Fruit fly (Drosophila melanogaster) whole organism, embryonic: ENCODE data around the gene CG5674.
A peak's percentile ranks its signal among the peaks of the same experiment; 100 is the strongest.

ENCODE experiments used
- Adf1 ChIP-seq: fragments of 200-800 bp; sonication (Bioruptor generic); IDR thresholded peaks from 2 replicates; pipeline ENCODE4 v1.3.6; 2022; ENCODE audit warnings: missing biosample characterization, missing genetic modification characterization
- Asciz ChIP-seq: fragments of 200-800 bp; sonication (Bioruptor generic); optimal IDR thresholded peaks from 2 replicates; lab custom pipeline; 2017; ENCODE audit warnings: missing biosample characterization, mild to moderate bottlenecking, missing genetic modification characterization, missing genetic modification reagents
- CG1024 ChIP-seq: fragments of 200-800 bp; sonication (Bioruptor generic); IDR thresholded peaks from 2 replicates; pipeline ENCODE4 v1.3.6; 2022; ENCODE audit warnings: missing biosample characterization, missing genetic modification characterization
- CG10979 ChIP-seq: fragments of 200-800 bp; sonication (Bioruptor generic); optimal IDR thresholded peaks from 2 replicates; lab custom pipeline; 2018; ENCODE audit warnings: missing biosample characterization, mild to moderate bottlenecking, missing genetic modification characterization, moderate library complexity
- CG14014 ChIP-seq: fragments of 200-800 bp; sonication (Bioruptor generic); IDR thresholded peaks from 2 replicates; pipeline ENCODE4 v1.3.6; 2022; ENCODE audit warnings: missing biosample characterization, missing genetic modification characterization
- CG14860 ChIP-seq: fragments of 200-800 bp; sonication (Bioruptor generic); IDR thresholded peaks from 3 replicates; pipeline ENCODE4 v1.3.6; 2022; ENCODE audit warnings: missing biosample characterization, missing genetic modification characterization; ENCODE audit not compliant: partially characterized antibody
- CG15011 ChIP-seq: fragments of 200-800 bp; sonication (Bioruptor generic); optimal IDR thresholded peaks from 3 replicates; lab custom pipeline; 2018; ENCODE audit warnings: missing biosample characterization, mild to moderate bottlenecking, missing genetic modification characterization
- CG1529 ChIP-seq: fragments of 200-800 bp; sonication (Bioruptor generic); optimal IDR thresholded peaks from 3 replicates; lab custom pipeline; 2018; ENCODE audit warnings: missing biosample characterization, missing genetic modification characterization
- CG17328 ChIP-seq: fragments of 200-800 bp; sonication (Bioruptor generic); IDR thresholded peaks from 2 replicates; pipeline ENCODE4 v1.3.6; 2022; ENCODE audit warnings: missing biosample characterization, missing genetic modification characterization
- CG17802 ChIP-seq: fragments of 200-800 bp; sonication (Bioruptor generic); optimal IDR thresholded peaks from 2 replicates; lab custom pipeline; 2018; ENCODE audit warnings: missing biosample characterization, mild to moderate bottlenecking, missing genetic modification characterization, moderate library complexity
- CG31224 ChIP-seq: fragments of 200-800 bp; sonication (Bioruptor generic); IDR thresholded peaks from 2 replicates; pipeline ENCODE4 v1.3.6; 2022; ENCODE audit warnings: missing biosample characterization, missing genetic modification characterization
- CG8388 ChIP-seq: fragments of 200-800 bp; sonication (Bioruptor generic); optimal IDR thresholded peaks from 2 replicates; lab custom pipeline; 2019; ENCODE audit warnings: missing biosample characterization, mild to moderate bottlenecking, missing genetic modification characterization, moderate library complexity
- CG8478 ChIP-seq: fragments of >200 bp; optimal IDR thresholded peaks from 2 replicates; lab custom pipeline; 2018
- CTCF ChIP-seq: fragments of 200-800 bp; sonication (Bioruptor generic); optimal IDR thresholded peaks from 2 replicates; lab custom pipeline; 2017; ENCODE audit warnings: missing biosample characterization, mild to moderate bottlenecking, missing genetic modification characterization, moderate library complexity
- Doc3 ChIP-seq: fragments of 200-800 bp; sonication (Bioruptor generic); IDR thresholded peaks from 3 replicates; pipeline ENCODE4 v1.3.6; 2022; ENCODE audit warnings: missing biosample characterization, missing genetic modification characterization; ENCODE audit not compliant: partially characterized antibody
- E2f1 ChIP-seq: fragments of 200-800 bp; sonication (Bioruptor generic); IDR thresholded peaks from 2 replicates; pipeline ENCODE4 v1.3.6; 2022; ENCODE audit warnings: missing biosample characterization, missing genetic modification characterization
- Ets65A ChIP-seq: fragments of 200-800 bp; sonication (Bioruptor generic); peaks from one replicate; lab custom pipeline; 2016; ENCODE audit warnings: missing biosample characterization, missing genetic modification characterization
- Gug ChIP-seq: fragments of 200-800 bp; sonication (Bioruptor generic); IDR thresholded peaks from 4 replicates; pipeline ENCODE4 v1.3.6; 2022; ENCODE audit warnings: missing biosample characterization, missing genetic modification characterization
- HHEX ChIP-seq: fragments of 200-800 bp; sonication (Bioruptor generic); optimal IDR thresholded peaks from 3 replicates; lab custom pipeline; 2017; ENCODE audit warnings: missing biosample characterization, mild to moderate bottlenecking, missing genetic modification characterization, missing genetic modification reagents
- Hmr ChIP-seq: fragments of 200-800 bp; sonication (Bioruptor generic); optimal IDR thresholded peaks from 3 replicates; lab custom pipeline; 2017; ENCODE audit warnings: mild to moderate bottlenecking, missing biosample characterization, missing genetic modification reagents, missing genetic modification characterization
- Kr ChIP-seq: fragments of 200-800 bp; sonication (Bioruptor generic); optimal IDR thresholded peaks from 2 replicates; lab custom pipeline; 2017; ENCODE audit warnings: missing biosample characterization, mild to moderate bottlenecking, missing genetic modification characterization
- Mad ChIP-seq: fragments of 200-800 bp; sonication (Bioruptor generic); optimal IDR thresholded peaks from 2 replicates; lab custom pipeline; 2016; ENCODE audit warnings: missing biosample characterization, missing genetic modification characterization
- Mrtf ChIP-seq: fragments of 200-800 bp; sonication (Bioruptor generic); IDR thresholded peaks from 3 replicates; pipeline ENCODE4 v1.3.6; 2022; ENCODE audit warnings: missing biosample characterization, missing genetic modification characterization
- Optix ChIP-seq: fragments of 200-800 bp; sonication (Bioruptor generic); IDR thresholded peaks from 3 replicates; pipeline ENCODE4 v1.3.6; 2022; ENCODE audit warnings: missing biosample characterization, missing genetic modification characterization
- Pdp1 ChIP-seq, 2 experiments: fragments of 200-800 bp; sonication (Bioruptor generic); optimal IDR thresholded peaks; 3 replicates each; lab custom pipeline; 2016; ENCODE audit warnings: missing biosample characterization in 2 of 2, missing genetic modification characterization in 2 of 2, mild to moderate bottlenecking in 1 of 2, moderate library complexity in 1 of 2
- cato ChIP-seq: fragments of 200-800 bp; sonication (Bioruptor generic); optimal IDR thresholded peaks from 2 replicates; lab custom pipeline; 2016; ENCODE audit warnings: missing biosample characterization, missing genetic modification characterization, borderline replicate concordance
- corto ChIP-seq: fragments of 200-800 bp; sonication (Bioruptor generic); optimal IDR thresholded peaks from 2 replicates; lab custom pipeline; 2016; ENCODE audit warnings: missing biosample characterization, mild to moderate bottlenecking, missing genetic modification characterization, moderate library complexity
- crol ChIP-seq: fragments of 200-800 bp; sonication (Bioruptor generic); IDR thresholded peaks from 2 replicates; pipeline ENCODE4 v1.3.6; 2022; ENCODE audit warnings: missing biosample characterization, missing genetic modification characterization
- fd102C ChIP-seq: fragments of 200-800 bp; sonication (Bioruptor generic); optimal IDR thresholded peaks from 2 replicates; lab custom pipeline; 2018; ENCODE audit warnings: missing biosample characterization, mild to moderate bottlenecking, missing genetic modification characterization, moderate library complexity
- grau ChIP-seq: fragments of 200-800 bp; optimal IDR thresholded peaks from 3 replicates; lab custom pipeline; 2019; ENCODE audit warnings: missing biosample characterization, mild to moderate bottlenecking, missing genetic modification characterization, moderate library complexity
- hkb ChIP-seq, 2 experiments: fragments of 200-800 bp in 1 of 2; fragments of >200 bp in 1 of 2; sonication (Bioruptor generic) in 1 of 2; IDR thresholded peaks in 1 of 2; optimal IDR thresholded peaks in 1 of 2; 2 replicates each; pipeline versions ENCODE4 v1.3.6 to Lab custom; 2017 to 2022; ENCODE audit warnings: missing biosample characterization in 1 of 2, missing genetic modification characterization in 1 of 2
- hth ChIP-seq: fragments of >200 bp; optimal IDR thresholded peaks from 2 replicates; lab custom pipeline; 2017; ENCODE audit warnings: inconsistent platforms
- kah ChIP-seq: fragments of 200-800 bp; sonication (Bioruptor generic); optimal IDR thresholded peaks from 2 replicates; lab custom pipeline; 2018; ENCODE audit warnings: missing biosample characterization, mild to moderate bottlenecking, missing genetic modification characterization
- mirr ChIP-seq: fragments of 200-800 bp; sonication (Bioruptor generic); optimal IDR thresholded peaks from 3 replicates; lab custom pipeline; 2018; ENCODE audit warnings: missing biosample characterization, mild to moderate bottlenecking, missing genetic modification characterization
- pnt ChIP-seq: fragments of 200-800 bp; sonication (Bioruptor generic); optimal IDR thresholded peaks from 3 replicates; lab custom pipeline; 2016; ENCODE audit warnings: missing biosample characterization, missing genetic modification characterization
- sd ChIP-seq: fragments of 200-800 bp; sonication (Bioruptor generic); optimal IDR thresholded peaks from 3 replicates; lab custom pipeline; 2018; ENCODE audit warnings: missing biosample characterization, mild to moderate bottlenecking, missing genetic modification characterization, moderate library complexity
- sens ChIP-seq: fragments of 200-800 bp; sonication (Bioruptor generic); peaks from one replicate; lab custom pipeline; 2016; ENCODE audit warnings: missing biosample characterization, missing genetic modification characterization
- slbo ChIP-seq: fragments of 200-800 bp; sonication (Bioruptor generic); IDR thresholded peaks from 2 replicates; pipeline ENCODE4 v1.3.6; 2022; ENCODE audit warnings: missing biosample characterization, missing genetic modification characterization
- zfh2 ChIP-seq: fragments of 200-800 bp; sonication (Bioruptor generic); optimal IDR thresholded peaks from 2 replicates; lab custom pipeline; 2016; ENCODE audit warnings: missing biosample characterization, missing genetic modification characterization

Gene CG5674

DNA sequence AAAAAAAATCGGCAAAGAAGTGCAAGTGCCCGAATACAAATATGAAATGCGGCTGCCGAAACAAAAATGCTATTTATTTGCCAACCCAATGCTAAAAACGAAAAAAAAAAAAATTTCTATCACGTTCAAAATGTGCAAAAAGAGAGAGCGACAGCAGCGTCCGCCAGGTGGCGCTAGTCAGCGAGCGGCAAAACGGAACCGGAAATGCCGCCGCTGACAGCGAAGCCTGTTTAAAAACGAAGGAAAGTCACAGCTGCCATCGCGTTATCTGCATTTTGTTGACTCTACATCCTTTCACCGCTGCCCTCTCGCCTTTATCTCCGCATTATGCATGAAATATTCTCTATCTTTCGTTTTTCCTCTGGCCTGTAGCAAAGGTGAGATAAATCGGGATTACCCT, 3.0 kb upstream of the CG5674 start (continued):
- TF ChIP-seq CG1529 (no peak), CG8388 (GFP tag; lab: Kevin White, UChicago) (no peak), slbo (no peak), Kr (GFP tag; lab: Kevin White, UChicago) (no peak), grau (tag; lab: Kevin White, UChicago) (no peak), cato (GFP tag; lab: Kevin White, UChicago) (no peak)

DNA sequence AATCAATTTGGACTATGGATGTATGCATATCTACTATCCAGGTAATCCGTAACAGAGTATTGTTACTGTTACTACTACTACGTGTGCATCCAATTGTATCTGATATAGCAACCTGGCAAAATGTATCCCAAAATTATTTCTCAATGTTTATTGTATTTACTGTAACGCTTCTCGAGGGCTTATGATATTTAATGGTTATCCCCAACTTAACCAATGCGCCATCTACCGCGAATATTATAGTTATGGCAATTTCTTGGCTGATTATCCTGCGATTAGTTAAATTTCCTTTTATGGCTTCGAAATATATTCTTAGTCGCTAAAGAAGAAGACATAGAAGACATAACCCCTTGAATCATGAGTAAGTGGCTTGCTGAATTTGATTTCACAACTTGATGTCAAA, 531 bp downstream of the CG5674 start:
- TF ChIP-seq CG10979 (tag; lab: Kevin White, UChicago) (peak; percentile 64), CTCF (peak; percentile 75), Adf1 (GFP tag; lab: Robert Waterston, UW) (no peak), Optix (GFP tag; lab: Robert Waterston, UW) (no peak)

DNA sequence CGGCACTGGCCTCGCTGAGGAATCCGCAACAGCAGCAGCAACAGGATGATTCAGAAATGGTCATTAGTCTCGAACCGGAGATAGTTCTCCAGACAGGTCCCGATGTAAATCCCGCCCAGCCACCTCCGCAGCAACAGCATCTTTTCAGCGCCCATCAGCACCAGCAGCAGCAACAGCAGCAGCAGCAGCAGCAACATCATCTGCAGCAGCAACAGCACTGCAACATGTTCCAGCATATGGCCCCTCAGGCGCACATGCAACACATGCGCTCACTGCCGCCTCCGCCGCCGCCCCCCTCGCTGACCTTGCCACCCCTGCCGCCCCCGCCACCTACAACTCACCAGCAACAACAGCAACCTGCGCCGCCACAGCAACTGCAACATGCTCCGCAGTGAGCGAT, 9.8 kb downstream of the CG5674 start:
- TF ChIP-seq CG1529 = no peak
- no peak for TF ChIP-seq fd102C (GFP tag; lab: Kevin White, UChicago)
- TF ChIP-seq Pdp1 (GFP tag; optimal IDR thresholded peaks at IDR 0.05; lab: Kevin White, UChicago) = no peak
- TF ChIP-seq CG15011 (GFP tag; lab: Kevin White, UChicago) = no peak
- no peak for TF ChIP-seq HHEX
- no peak for TF ChIP-seq Doc3 (GFP tag; lab: Robert Waterston, UW)
- TF ChIP-seq pnt = no peak
- peak; percentile 35; the same call in 1 of the 2 replicates for TF ChIP-seq crol (GFP tag; lab: Robert Waterston, UW)
- TF ChIP-seq E2f1 = no peak
- TF ChIP-seq corto (GFP tag; lab: Kevin White, UChicago) = no peak
- TF ChIP-seq Mrtf (GFP tag; lab: Robert Waterston, UW) = 0 out of 3 replicates have a peak, but pooled peaks have one; percentile 25

DNA sequence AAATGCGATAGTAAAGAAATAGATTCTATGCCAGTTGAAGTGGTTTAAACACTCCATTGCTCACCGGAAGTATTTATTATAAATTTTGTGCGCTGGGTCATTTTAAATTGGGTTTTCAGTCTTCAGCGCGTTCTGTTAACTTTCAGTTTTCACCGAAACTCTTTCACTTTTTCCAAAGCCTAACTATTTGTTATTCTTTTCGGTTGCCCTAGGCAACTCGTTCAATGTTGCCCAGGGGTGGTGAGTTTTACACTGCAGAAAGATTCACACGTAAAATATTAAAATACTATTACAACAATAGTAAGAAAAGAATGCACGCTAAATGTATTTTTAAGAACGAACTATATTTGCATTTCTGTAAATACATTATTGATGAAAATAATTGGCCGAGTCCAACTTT, 19.2 kb downstream of the CG5674 start, which contains the start of gene btv:
TSS of gene btv (minus strand) at position 101 of the 400 bp plus-strand sequence.
- TF ChIP-seq sens (peak; percentile 56), Mad (GFP tag; lab: Kevin White, UChicago) (no peak), CG1024 (no peak)
- TF ChIP-seq, all 482 proteins: peak for 1

DNA sequence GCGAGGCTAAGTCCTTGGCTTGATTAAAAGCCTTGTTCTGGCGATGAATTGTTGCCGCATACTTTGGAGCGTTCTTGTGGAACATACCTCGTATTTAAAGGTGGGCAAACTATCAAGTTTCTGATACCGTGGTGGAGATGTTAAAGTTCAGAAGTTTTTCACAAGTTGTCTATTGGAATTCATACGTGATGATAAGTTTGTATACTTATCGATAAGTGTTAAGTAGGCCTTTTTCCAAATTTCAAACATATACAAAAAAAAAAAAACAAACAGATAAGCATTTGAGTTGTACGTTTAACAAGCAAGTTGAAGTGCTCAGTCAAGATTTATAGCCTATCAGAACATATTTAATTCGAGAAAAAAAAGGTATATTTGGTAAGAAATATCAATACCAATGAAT, 22.9 kb downstream of the CG5674 start, which contains the start of gene CG5681:
TSS of gene CG5681 (plus strand) at position 301 of the 400 bp plus-strand sequence.
- TF ChIP-seq CG17328 = no peak
- TF ChIP-seq Ets65A (GFP tag; lab: Kevin White, UChicago) = peak; percentile 79

DNA sequence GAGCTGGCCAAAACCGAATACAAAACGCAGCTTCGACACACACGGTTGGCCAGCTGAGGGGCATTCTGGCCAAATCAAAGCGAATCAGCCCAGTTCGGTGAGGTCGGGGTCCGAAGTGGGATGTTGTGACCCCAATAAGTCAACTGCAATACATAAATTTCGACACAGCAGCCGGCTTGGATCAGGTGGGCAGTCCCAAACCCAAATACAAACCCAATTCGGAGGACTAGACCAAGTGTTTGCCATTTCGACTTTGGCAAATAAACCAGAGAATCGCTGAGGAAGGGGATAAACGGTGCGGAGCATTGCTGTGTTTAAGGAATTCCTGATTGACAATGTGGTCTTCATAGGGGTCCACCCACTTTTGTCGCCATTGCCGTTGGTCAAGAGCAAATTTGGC, 25.8 kb downstream of the CG5674 start:
- no peak for TF ChIP-seq CG14014 (GFP tag; lab: Robert Waterston, UW)
- no peak for TF ChIP-seq CG17802 (tag; lab: Kevin White, UChicago)
- no peak for TF ChIP-seq hth (lab: Kevin White, UChicago)
- TF ChIP-seq CG14860 (GFP tag; lab: Robert Waterston, UW) = 0 out of 3 replicates have a peak, but pooled peaks have one; percentile 22
- no peak for TF ChIP-seq CG31224 (GFP tag; lab: Robert Waterston, UW)
- no peak for TF ChIP-seq zfh2 (GFP tag; lab: Kevin White, UChicago)
- peak; percentile 29 for TF ChIP-seq sens
- TF ChIP-seq Hmr (GFP tag; lab: Kevin White, UChicago) = no peak
- TF ChIP-seq mirr = no peak
- TF ChIP-seq hkb (optimal IDR thresholded peaks at IDR 0.05; lab: Kevin White, UChicago) = peak; percentile 60
- TF ChIP-seq hkb (GFP tag; IDR thresholded peaks at IDR 0.05; lab: Robert Waterston, UW) = no peak
- TF ChIP-seq CG8478 (lab: Kevin White, UChicago) = peak; percentile 77
- TF ChIP-seq kah (GFP tag; lab: Kevin White, UChicago) = no peak
- TF ChIP-seq sd = no peak
- TF ChIP-seq Asciz = no peak
- TF ChIP-seq Gug (GFP tag; lab: Robert Waterston, UW) = no peak
